Worm (Caenorhabditis elegans) whole organism, L3 larva: Measurements from ENCODE around the gene nra-1.

Experiments used
- R02D3.7 ChIP-seq: fragments of 150-350 bp; optimal IDR thresholded peaks from 2 replicates; lab custom pipeline; 2014; ENCODE audit warnings: missing biosample characterization, missing genetic modification characterization
- ZK546.5 ChIP-seq: sonication (generic microtip); optimal IDR thresholded peaks from 2 replicates; lab custom pipeline; 2017; ENCODE audit warnings: missing biosample characterization, missing genetic modification characterization
- aly-2 ChIP-seq: fragments of 150-350 bp; optimal IDR thresholded peaks from 2 replicates; lab custom pipeline; 2014; ENCODE audit warnings: missing biosample characterization, missing genetic modification characterization
- ama-1 ChIP-seq: fragments of 150-350 bp; optimal IDR thresholded peaks from 2 replicates; lab custom pipeline; 2018
- ceh-16 ChIP-seq: sonication (generic microtip); optimal IDR thresholded peaks from 2 replicates; lab custom pipeline; 2017; ENCODE audit warnings: missing biosample characterization, missing genetic modification characterization
- ceh-28 ChIP-seq: fragments of 150-350 bp; optimal IDR thresholded peaks from 2 replicates; lab custom pipeline; 2014; ENCODE audit warnings: missing biosample characterization, missing genetic modification reagents, missing genetic modification characterization
- ceh-82 ChIP-seq: fragments of 150-350 bp; optimal IDR thresholded peaks from 2 replicates; lab custom pipeline; 2014; ENCODE audit warnings: missing biosample characterization, missing genetic modification characterization
- ceh-9 ChIP-seq: sonication (generic microtip); optimal IDR thresholded peaks from 2 replicates; lab custom pipeline; 2018; ENCODE audit warnings: missing biosample characterization, missing genetic modification characterization
- daf-12 ChIP-seq: fragments of 150-350 bp; optimal IDR thresholded peaks from 2 replicates; lab custom pipeline; 2014; ENCODE audit warnings: missing biosample characterization, missing genetic modification reagents, missing genetic modification characterization
- egl-5 ChIP-seq: fragments of 150-350 bp; optimal IDR thresholded peaks from 2 replicates; lab custom pipeline; 2017; ENCODE audit warnings: missing biosample characterization, missing genetic modification reagents, missing genetic modification characterization, inconsistent platforms
- elt-1 ChIP-seq: fragments of 150-350 bp; optimal IDR thresholded peaks from 2 replicates; lab custom pipeline; 2014; ENCODE audit warnings: missing biosample characterization, missing genetic modification characterization
- elt-2 ChIP-seq: sonication (generic microtip); optimal IDR thresholded peaks from 2 replicates; lab custom pipeline; 2016; ENCODE audit warnings: missing genetic modification reagents, mild to moderate bottlenecking, missing genetic modification characterization, missing compliant biosample characterization
- elt-3 ChIP-seq, 3 experiments: fragments of 150-350 bp in 1 of 3; sonication (generic microtip) in 2 of 3; optimal IDR thresholded peaks; 2 replicates in 2 of 3; 4 replicates in 1 of 3; lab custom pipeline; 2014 to 2017; ENCODE audit warnings: missing biosample characterization in 3 of 3, missing genetic modification characterization in 3 of 3
- eor-1 ChIP-seq, 2 experiments: fragments of 150-350 bp; optimal IDR thresholded peaks; 2 replicates each; lab custom pipeline; 2014 to 2018; ENCODE audit warnings: missing biosample characterization in 2 of 2, missing genetic modification characterization in 2 of 2
- fkh-10 ChIP-seq: sonication (generic microtip); optimal IDR thresholded peaks from 2 replicates; lab custom pipeline; 2017; ENCODE audit warnings: missing biosample characterization, missing genetic modification reagents, missing genetic modification characterization
- fkh-2 ChIP-seq: fragments of 150-350 bp; optimal IDR thresholded peaks from 2 replicates; lab custom pipeline; 2014; ENCODE audit warnings: missing biosample characterization, missing genetic modification reagents, missing genetic modification characterization
- fos-1 ChIP-seq: fragments of 150-350 bp; optimal IDR thresholded peaks from 2 replicates; lab custom pipeline; 2014; ENCODE audit warnings: missing biosample characterization, missing genetic modification characterization
- hmg-11 ChIP-seq: sonication (generic microtip); optimal IDR thresholded peaks from 2 replicates; lab custom pipeline; 2016; ENCODE audit warnings: missing genetic modification characterization, missing compliant biosample characterization
- jun-1 ChIP-seq: fragments of 150-350 bp; optimal IDR thresholded peaks from 2 replicates; lab custom pipeline; 2014; ENCODE audit warnings: missing biosample characterization, missing genetic modification reagents, missing genetic modification characterization
- lin-15B ChIP-seq: fragments of 150-350 bp; optimal IDR thresholded peaks from 2 replicates; lab custom pipeline; 2014; ENCODE audit warnings: missing biosample characterization, missing genetic modification characterization
- lin-39 ChIP-seq: fragments of 150-350 bp; optimal IDR thresholded peaks from 2 replicates; lab custom pipeline; 2018; ENCODE audit warnings: missing biosample characterization, missing genetic modification reagents, missing genetic modification characterization
- lsy-12 ChIP-seq: sonication (generic microtip); optimal IDR thresholded peaks from 2 replicates; lab custom pipeline; 2016; ENCODE audit warnings: mild to moderate bottlenecking, missing genetic modification characterization, missing compliant biosample characterization
- mdl-1 ChIP-seq: fragments of 150-350 bp; optimal IDR thresholded peaks from 2 replicates; lab custom pipeline; 2014; ENCODE audit warnings: missing biosample characterization, missing genetic modification characterization
- mml-1 ChIP-seq: fragments of 150-350 bp; sonication (generic microtip); optimal IDR thresholded peaks from 3 replicates; lab custom pipeline; 2014; ENCODE audit warnings: missing biosample characterization, missing genetic modification characterization
- nfya-1 ChIP-seq: sonication (generic microtip); optimal IDR thresholded peaks from 2 replicates; lab custom pipeline; 2017; ENCODE audit warnings: missing genetic modification characterization, mild to moderate bottlenecking, missing compliant biosample characterization, antibody characterized with exemption, moderate library complexity; ENCODE audit not compliant: insufficient read depth
- nhr-11 ChIP-seq: fragments of 150-350 bp; optimal IDR thresholded peaks from 2 replicates; lab custom pipeline; 2014; ENCODE audit warnings: missing biosample characterization, missing genetic modification characterization
- nhr-12 ChIP-seq: fragments of 150-350 bp; optimal IDR thresholded peaks from 2 replicates; lab custom pipeline; 2014; ENCODE audit warnings: missing biosample characterization, missing genetic modification characterization
- nhr-23 ChIP-seq: fragments of 150-350 bp; optimal IDR thresholded peaks from 2 replicates; lab custom pipeline; 2014; ENCODE audit warnings: missing biosample characterization, missing genetic modification reagents, missing genetic modification characterization
- nhr-237 ChIP-seq: fragments of 150-350 bp; optimal IDR thresholded peaks from 2 replicates; lab custom pipeline; 2014; ENCODE audit warnings: missing biosample characterization, missing genetic modification characterization
- nhr-25 ChIP-seq: sonication (generic microtip); optimal IDR thresholded peaks from 2 replicates; lab custom pipeline; 2017; ENCODE audit warnings: missing biosample characterization, missing genetic modification characterization
- nhr-28 ChIP-seq: fragments of 150-350 bp; optimal IDR thresholded peaks from 2 replicates; lab custom pipeline; 2014; ENCODE audit warnings: missing biosample characterization, missing genetic modification characterization
- nhr-43 ChIP-seq: sonication (generic microtip); optimal IDR thresholded peaks from 2 replicates; lab custom pipeline; 2016; ENCODE audit warnings: mild to moderate bottlenecking, missing genetic modification characterization, missing compliant biosample characterization; ENCODE audit not compliant: poor library complexity, severe bottlenecking
- nhr-67 ChIP-seq: fragments of 150-350 bp; optimal IDR thresholded peaks from 2 replicates; lab custom pipeline; 2014; ENCODE audit warnings: missing biosample characterization, missing genetic modification characterization
- nhr-76 ChIP-seq: fragments of 150-350 bp; sonication (generic microtip); optimal IDR thresholded peaks from 5 replicates; lab custom pipeline; 2014; ENCODE audit warnings: missing biosample characterization, missing genetic modification characterization
- nhr-77 ChIP-seq: fragments of 150-350 bp; optimal IDR thresholded peaks from 2 replicates; lab custom pipeline; 2014; ENCODE audit warnings: missing biosample characterization, missing genetic modification characterization
- pha-4 ChIP-seq: fragments of 150-350 bp; optimal IDR thresholded peaks from 2 replicates; lab custom pipeline; 2014; ENCODE audit warnings: missing biosample characterization, missing genetic modification reagents, missing genetic modification characterization
- pqm-1 ChIP-seq: fragments of 150-350 bp; optimal IDR thresholded peaks from 2 replicates; lab custom pipeline; 2017; ENCODE audit warnings: missing biosample characterization, missing genetic modification characterization, inconsistent platforms
- sea-2 ChIP-seq: fragments of 150-350 bp; sonication (generic microtip); optimal IDR thresholded peaks from 4 replicates; lab custom pipeline; 2014; ENCODE audit warnings: missing biosample characterization, missing genetic modification reagents, missing genetic modification characterization
- skn-1 ChIP-seq: fragments of 150-350 bp; optimal IDR thresholded peaks from 2 replicates; lab custom pipeline; 2014; ENCODE audit warnings: missing biosample characterization, missing genetic modification characterization
- snpc-4 ChIP-seq: fragments of 150-350 bp; optimal IDR thresholded peaks from 2 replicates; lab custom pipeline; 2014; ENCODE audit warnings: missing biosample characterization, missing genetic modification characterization
- tbx-2 ChIP-seq: sonication (generic microtip); optimal IDR thresholded peaks from 2 replicates; lab custom pipeline; 2016; ENCODE audit warnings: mild to moderate bottlenecking, missing genetic modification characterization, missing compliant biosample characterization
- unc-62 ChIP-seq: fragments of 150-350 bp; sonication (generic microtip); optimal IDR thresholded peaks from 4 replicates; lab custom pipeline; 2014; ENCODE audit warnings: missing biosample characterization, missing genetic modification reagents, missing genetic modification characterization
- zag-1 ChIP-seq: fragments of 150-350 bp; optimal IDR thresholded peaks from 2 replicates; lab custom pipeline; 2014; ENCODE audit warnings: missing biosample characterization, missing genetic modification characterization
- ztf-11 ChIP-seq: fragments of 150-350 bp; optimal IDR thresholded peaks from 2 replicates; lab custom pipeline; 2014; ENCODE audit warnings: missing biosample characterization, missing genetic modification characterization
- ztf-4 ChIP-seq: fragments of 150-350 bp; optimal IDR thresholded peaks from 2 replicates; lab custom pipeline; 2014; ENCODE audit warnings: missing biosample characterization, missing genetic modification characterization

nra-1 gene

ce11 chrIV:17249691-17250181 lies 34.3 kb downstream of the nra-1 start, which contains the start of gene eelo-2 (continued):
- TF ChIP-seq elt-3 (tag; optimal IDR thresholded peaks at IDR 0.05; lab: Kevin White, UChicago) (peak in 1 of 3 experiments; percentile 73), nhr-237 (tag; lab: Kevin White, UChicago) (peak; percentile 54), ama-1 (lab: Kevin White, UChicago) (peak; percentile 88), jun-1 (tag; lab: Kevin White, UChicago) (peak; percentile 97), nhr-12 (tag; lab: Kevin White, UChicago) (no peak), lin-39 (tag; lab: Kevin White, UChicago) (peak; percentile 99), skn-1 (peak; percentile 96), unc-62 (GFP tag; lab: Kevin White, UChicago) (peak; percentile 65), snpc-4 (tag; lab: Kevin White, UChicago) (peak; percentile 97), nhr-23 (tag; lab: Kevin White, UChicago) (peak; percentile 99), aly-2 (tag; lab: Kevin White, UChicago) (peak; percentile 75), elt-1 (tag; lab: Kevin White, UChicago) (peak; percentile 72), nhr-43 (tag; lab: Kevin White, UChicago) (peak; percentile 98), egl-5 (peak; percentile 93), ztf-11 (no peak)

ce11 chrIV:17248538-17248937 lies 35.5 kb downstream of the nra-1 start:
- TF ChIP-seq elt-2 (tag; lab: Kevin White, UChicago) = no peak
- no peak for TF ChIP-seq jun-1 (tag; lab: Kevin White, UChicago)
- TF ChIP-seq lin-39 (tag; lab: Kevin White, UChicago) = no peak
- no peak for TF ChIP-seq ceh-82 (tag; lab: Kevin White, UChicago)
- no peak for TF ChIP-seq eor-1 (tag; optimal IDR thresholded peaks at IDR 0.05; lab: Kevin White, UChicago)
- TF ChIP-seq ama-1 (lab: Kevin White, UChicago) = no peak
- TF ChIP-seq fos-1 = no peak
- no peak for TF ChIP-seq mml-1 (tag; lab: Kevin White, UChicago)
- TF ChIP-seq zag-1 (tag; lab: Kevin White, UChicago) = no peak
- no peak for TF ChIP-seq unc-62 (GFP tag; lab: Kevin White, UChicago)
- no peak for TF ChIP-seq nhr-11 (tag; lab: Kevin White, UChicago)

DNA sequence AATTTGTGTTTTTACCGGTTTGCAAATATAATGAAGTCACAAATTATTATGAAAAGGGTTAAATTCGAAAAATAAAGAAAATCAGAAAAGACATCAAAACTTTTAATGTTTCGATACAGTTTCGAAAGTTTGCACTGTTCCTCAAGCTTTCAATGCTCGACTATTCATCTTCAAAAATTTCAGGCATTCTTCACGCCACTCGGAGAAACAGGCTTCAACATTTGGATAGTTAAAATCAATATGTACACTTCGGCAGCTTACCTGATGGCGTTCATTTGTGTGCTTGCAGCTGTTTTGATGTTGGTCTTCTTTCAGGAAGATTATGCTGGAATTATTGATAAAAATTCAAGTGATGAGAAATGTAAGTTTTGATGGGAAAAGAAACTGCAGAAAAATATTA lies 36.8 kb downstream of the nra-1 start:
- TF ChIP-seq egl-5 = no peak

DNA sequence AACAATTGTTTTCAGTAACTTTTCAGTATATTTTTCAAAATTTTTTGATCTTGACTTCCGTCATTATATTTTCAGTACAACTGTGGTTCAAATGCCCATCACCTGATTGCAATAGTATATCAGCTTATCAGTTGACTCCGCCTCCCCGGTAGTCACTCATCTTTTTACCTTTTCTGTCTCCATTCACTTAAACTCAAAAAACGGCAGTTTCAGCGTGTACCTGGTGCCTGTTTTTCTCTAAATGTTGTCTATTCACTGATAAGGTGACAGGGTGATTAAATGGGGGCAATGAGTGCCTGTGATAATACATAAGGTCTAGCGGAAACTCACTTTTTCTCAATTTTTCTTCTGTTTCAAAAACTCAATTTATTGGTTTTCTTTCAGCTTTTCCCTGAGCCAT lies 38.8 kb downstream of the nra-1 start, which contains the start of gene ZK550.2:
TSS of gene ZK550.2 (plus strand) at position 385 of the 400 bp plus-strand sequence.
- TF ChIP-seq pha-4 (tag; lab: Kevin White, UChicago) (peak; percentile 36), nhr-237 (tag; lab: Kevin White, UChicago) (no peak), nhr-43 (tag; lab: Kevin White, UChicago) (no peak), R02D3.7 (tag; lab: Kevin White, UChicago) (no peak), ama-1 (lab: Kevin White, UChicago) (no peak), nhr-77 (tag; lab: Kevin White, UChicago) (no peak), nhr-67 (tag; lab: Kevin White, UChicago) (no peak), fkh-2 (tag; lab: Kevin White, UChicago) (no peak), nfya-1 (no peak), pqm-1 (tag; lab: Kevin White, UChicago) (peak; percentile 99), hmg-11 (tag; lab: Kevin White, UChicago) (no peak), ceh-82 (tag; lab: Kevin White, UChicago) (no peak), lin-39 (tag; lab: Kevin White, UChicago) (no peak), nhr-28 (tag; lab: Kevin White, UChicago) (no peak), zag-1 (tag; lab: Kevin White, UChicago) (no peak), nhr-12 (tag; lab: Kevin White, UChicago) (no peak), ztf-4 (tag; lab: Kevin White, UChicago) (no peak), ZK546.5 (no peak), ceh-16 (tag; lab: Kevin White, UChicago) (no peak), nhr-23 (tag; lab: Kevin White, UChicago) (no peak), sea-2 (GFP tag; lab: Kevin White, UChicago) (no peak), nhr-11 (tag; lab: Kevin White, UChicago) (no peak), jun-1 (tag; lab: Kevin White, UChicago) (peak; percentile 94), fkh-10 (GFP tag; lab: Kevin White, UChicago) (no peak), nhr-25 (no peak), elt-2 (tag; lab: Kevin White, UChicago) (peak; percentile 99), eor-1 (tag; optimal IDR thresholded peaks at IDR 0.05; lab: Kevin White, UChicago) (no peak), skn-1 (peak; percentile 22), mdl-1 (no peak), lin-15B (no peak), elt-3 (tag; optimal IDR thresholded peaks at IDR 0.05; lab: Kevin White, UChicago) (no peak), daf-12 (no peak), unc-62 (GFP tag; lab: Kevin White, UChicago) (no peak), ceh-28 (tag; lab: Kevin White, UChicago) (no peak), tbx-2 (no peak), ceh-9 (no peak), fos-1 (no peak), mml-1 (tag; lab: Kevin White, UChicago) (no peak), nhr-76 (no peak), lsy-12 (tag; lab: Kevin White, UChicago) (no peak)
